Fruit fly (Drosophila melanogaster) whole organism, embryonic: ENCODE results near the gene Gen.

ENCODE experiments used
- Bdp1 ChIP-seq: fragments of 200-800 bp; sonication (Bioruptor generic); optimal IDR thresholded peaks from 3 replicates; lab custom pipeline; 2016; ENCODE audit warnings: missing biosample characterization, missing genetic modification characterization
- Blimp-1 ChIP-seq: fragments of 200-800 bp; sonication (Bioruptor generic); optimal IDR thresholded peaks from 3 replicates; lab custom pipeline; 2018; ENCODE audit warnings: missing biosample characterization, missing genetic modification characterization, mild to moderate bottlenecking, moderate library complexity, missing genetic modification reagents
- CG10565 ChIP-seq: fragments of 200-800 bp; sonication (Bioruptor generic); optimal IDR thresholded peaks from 3 replicates; lab custom pipeline; 2016; ENCODE audit warnings: missing biosample characterization, mild to moderate bottlenecking, missing genetic modification characterization
- CG11456 ChIP-seq: fragments of 200-800 bp; sonication (Bioruptor generic); IDR thresholded peaks from 3 replicates; pipeline ENCODE4 v1.3.6; 2022; ENCODE audit warnings: missing biosample characterization, missing genetic modification characterization
- CG11696 ChIP-seq: fragments of 200-800 bp; sonication (Bioruptor generic); IDR thresholded peaks from 2 replicates; pipeline ENCODE4 v1.3.6; 2022; ENCODE audit warnings: missing biosample characterization, missing genetic modification characterization
- CG12071 ChIP-seq: fragments of 200-800 bp; sonication (Bioruptor generic); optimal IDR thresholded peaks from 3 replicates; lab custom pipeline; 2018; ENCODE audit warnings: missing biosample characterization, mild to moderate bottlenecking, missing genetic modification characterization
- CG12104 ChIP-seq: fragments of 200-800 bp; sonication (Bioruptor generic); optimal IDR thresholded peaks from 3 replicates; lab custom pipeline; 2016; ENCODE audit warnings: missing biosample characterization, missing genetic modification characterization
- CG14050 ChIP-seq: fragments of 200-800 bp; sonication (Bioruptor generic); IDR thresholded peaks from 3 replicates; pipeline ENCODE4 v1.3.6; 2022; ENCODE audit warnings: missing biosample characterization, missing genetic modification characterization
- CG17385 ChIP-seq: fragments of 200-800 bp; sonication (Bioruptor generic); optimal IDR thresholded peaks from 3 replicates; lab custom pipeline; 2018; ENCODE audit warnings: missing biosample characterization, mild to moderate bottlenecking, missing genetic modification characterization
- CG17912 ChIP-seq: fragments of 200-800 bp; sonication (Bioruptor generic); optimal IDR thresholded peaks from 2 replicates; lab custom pipeline; 2018; ENCODE audit warnings: missing biosample characterization, mild to moderate bottlenecking, missing genetic modification characterization
- CG18476 ChIP-seq: fragments of 200-800 bp; sonication (Bioruptor generic); optimal IDR thresholded peaks from 2 replicates; lab custom pipeline; 2016; ENCODE audit warnings: missing biosample characterization, mild to moderate bottlenecking, missing genetic modification characterization
- CG2116 ChIP-seq: fragments of 200-800 bp; sonication (Bioruptor generic); optimal IDR thresholded peaks from 3 replicates; lab custom pipeline; 2018; ENCODE audit warnings: missing biosample characterization, mild to moderate bottlenecking, missing genetic modification characterization
- CG2202 ChIP-seq: fragments of 200-800 bp; sonication (Bioruptor generic); optimal IDR thresholded peaks from 2 replicates; lab custom pipeline; 2018; ENCODE audit warnings: missing biosample characterization, mild to moderate bottlenecking, missing genetic modification characterization
- CG3163 ChIP-seq: fragments of 200-800 bp; sonication (Bioruptor generic); optimal IDR thresholded peaks from 3 replicates; lab custom pipeline; 2016; ENCODE audit warnings: missing biosample characterization, missing genetic modification characterization
- CG7372 ChIP-seq: fragments of 200-800 bp; sonication (Bioruptor generic); IDR thresholded peaks from 2 replicates; pipeline ENCODE4 v1.3.6; 2022; ENCODE audit warnings: missing biosample characterization, missing genetic modification characterization
- CG7786 ChIP-seq: fragments of 200-800 bp; sonication (Bioruptor generic); optimal IDR thresholded peaks from 2 replicates; lab custom pipeline; 2016; ENCODE audit warnings: missing biosample characterization, missing genetic modification characterization
- CG7963 ChIP-seq: fragments of 200-800 bp; sonication (Bioruptor generic); IDR thresholded peaks from 3 replicates; pipeline ENCODE4 v1.3.6; 2022; ENCODE audit warnings: missing biosample characterization, missing genetic modification characterization; ENCODE audit not compliant: partially characterized antibody
- CG8388 ChIP-seq: fragments of 200-800 bp; sonication (Bioruptor generic); optimal IDR thresholded peaks from 2 replicates; lab custom pipeline; 2019; ENCODE audit warnings: missing biosample characterization, mild to moderate bottlenecking, missing genetic modification characterization, moderate library complexity
- CG8924 ChIP-seq: fragments of 200-800 bp; optimal IDR thresholded peaks from 3 replicates; lab custom pipeline; 2019; ENCODE audit warnings: missing biosample characterization, mild to moderate bottlenecking, missing genetic modification characterization, moderate library complexity
- Chrac-16 ChIP-seq: fragments of 200-800 bp; sonication (Bioruptor generic); optimal IDR thresholded peaks from 3 replicates; lab custom pipeline; 2016; ENCODE audit warnings: missing biosample characterization, missing genetic modification characterization
- Doc2 ChIP-seq: fragments of 200-800 bp; sonication (Bioruptor generic); IDR thresholded peaks from 2 replicates; pipeline ENCODE4 v1.3.6; 2022; ENCODE audit warnings: missing biosample characterization, missing genetic modification characterization
- E2f2 ChIP-seq: fragments of 200-800 bp; sonication (Bioruptor generic); IDR thresholded peaks from 2 replicates; pipeline ENCODE4 v1.3.6; 2022; ENCODE audit warnings: missing biosample characterization, missing genetic modification characterization
- Gsc ChIP-seq: fragments of 200-800 bp; sonication (Bioruptor generic); IDR thresholded peaks from 2 replicates; pipeline ENCODE4 v1.3.6; 2022; ENCODE audit warnings: missing biosample characterization, missing genetic modification characterization
- Hr51 ChIP-seq, 2 experiments: fragments of 200-800 bp; sonication (Bioruptor generic); optimal IDR thresholded peaks; 2 replicates in 1 of 2; 3 replicates in 1 of 2; lab custom pipeline; 2016 to 2018; ENCODE audit warnings: missing biosample characterization in 2 of 2, missing genetic modification characterization in 2 of 2, mild to moderate bottlenecking in 1 of 2, moderate library complexity in 1 of 2
- MBD-R2 ChIP-seq: fragments of 200-800 bp; sonication (Bioruptor generic); IDR thresholded peaks from 2 replicates; pipeline ENCODE4 v1.3.6; 2022; ENCODE audit warnings: missing biosample characterization, missing genetic modification characterization
- Med ChIP-seq: fragments of 200-800 bp; sonication (Bioruptor generic); peaks from one replicate; lab custom pipeline; 2016; ENCODE audit warnings: missing biosample characterization, missing genetic modification characterization, mild to moderate bottlenecking, inconsistent platforms, moderate library complexity
- NFAT ChIP-seq: fragments of 200-800 bp; sonication (Bioruptor generic); IDR thresholded peaks from 2 replicates; pipeline ENCODE4 v1.3.6; 2022; ENCODE audit warnings: missing biosample characterization, missing genetic modification characterization
- Opbp ChIP-seq: fragments of 200-800 bp; sonication (Bioruptor generic); IDR thresholded peaks from 3 replicates; pipeline ENCODE4 v1.3.6; 2022; ENCODE audit warnings: missing biosample characterization, missing genetic modification characterization; ENCODE audit not compliant: partially characterized antibody
- PHDP ChIP-seq: fragments of 200-800 bp; sonication (Bioruptor generic); optimal IDR thresholded peaks from 3 replicates; lab custom pipeline; 2018; ENCODE audit warnings: missing biosample characterization, mild to moderate bottlenecking, missing genetic modification characterization, moderate library complexity
- Poxn ChIP-seq: fragments of 200-800 bp; sonication (Bioruptor generic); IDR thresholded peaks from 2 replicates; pipeline ENCODE4 v1.3.6; 2022; ENCODE audit warnings: missing biosample characterization, missing genetic modification characterization
- Taf1 ChIP-seq: fragments of 200-800 bp; sonication (Bioruptor generic); IDR thresholded peaks from 2 replicates; pipeline ENCODE4 v1.3.6; 2022; ENCODE audit warnings: missing biosample characterization, missing genetic modification characterization
- YL-1 ChIP-seq: fragments of 200-800 bp; sonication (Bioruptor generic); optimal IDR thresholded peaks from 3 replicates; lab custom pipeline; 2017; ENCODE audit warnings: missing biosample characterization, mild to moderate bottlenecking, missing genetic modification characterization
- amos ChIP-seq: fragments of 200-800 bp; sonication (Bioruptor generic); IDR thresholded peaks from 2 replicates; pipeline ENCODE4 v1.3.6; 2022; ENCODE audit warnings: missing biosample characterization, missing genetic modification characterization; ENCODE audit not compliant: partially characterized antibody
- ap ChIP-seq: fragments of 200-800 bp; sonication (Bioruptor generic); IDR thresholded peaks from 2 replicates; pipeline ENCODE4 v1.3.6; 2022; ENCODE audit warnings: missing biosample characterization, missing genetic modification characterization
- br ChIP-seq: fragments of >200 bp; optimal IDR thresholded peaks from 2 replicates; lab custom pipeline; 2017
- ewg ChIP-seq: fragments of 200-800 bp; sonication (Bioruptor generic); optimal IDR thresholded peaks from 3 replicates; lab custom pipeline; 2017; ENCODE audit warnings: mild to moderate bottlenecking, missing biosample characterization, missing genetic modification reagents, missing genetic modification characterization
- gfzf ChIP-seq: fragments of 200-800 bp; sonication (Bioruptor generic); optimal IDR thresholded peaks from 2 replicates; lab custom pipeline; 2016; ENCODE audit warnings: missing biosample characterization, mild to moderate bottlenecking, missing genetic modification characterization, moderate library complexity
- her ChIP-seq: fragments of 200-800 bp; sonication (Bioruptor generic); optimal IDR thresholded peaks from 2 replicates; lab custom pipeline; 2016; ENCODE audit warnings: missing biosample characterization, missing genetic modification characterization
- ind ChIP-seq: fragments of 200-800 bp; sonication (Bioruptor generic); optimal IDR thresholded peaks from 3 replicates; lab custom pipeline; 2016; ENCODE audit warnings: missing biosample characterization, missing genetic modification characterization
- kah ChIP-seq: fragments of 200-800 bp; sonication (Bioruptor generic); optimal IDR thresholded peaks from 2 replicates; lab custom pipeline; 2018; ENCODE audit warnings: missing biosample characterization, mild to moderate bottlenecking, missing genetic modification characterization
- nmo ChIP-seq: fragments of 200-800 bp; sonication (Bioruptor generic); optimal IDR thresholded peaks from 2 replicates; lab custom pipeline; 2018; ENCODE audit warnings: missing biosample characterization, mild to moderate bottlenecking, missing genetic modification characterization, moderate library complexity
- odd ChIP-seq: fragments of 200-800 bp; sonication (Bioruptor generic); optimal IDR thresholded peaks from 2 replicates; lab custom pipeline; 2017; ENCODE audit warnings: missing biosample characterization, mild to moderate bottlenecking, missing genetic modification characterization
- onecut ChIP-seq: fragments of 200-800 bp; sonication (Bioruptor generic); IDR thresholded peaks from 2 replicates; pipeline ENCODE4 v1.3.6; 2022; ENCODE audit warnings: missing biosample characterization, missing genetic modification characterization
- pfk ChIP-seq: fragments of 200-800 bp; sonication (Bioruptor generic); optimal IDR thresholded peaks from 2 replicates; lab custom pipeline; 2018; ENCODE audit warnings: missing biosample characterization, mild to moderate bottlenecking, missing genetic modification characterization, moderate library complexity
- pita ChIP-seq: fragments of 200-800 bp; sonication (Bioruptor generic); optimal IDR thresholded peaks from 2 replicates; lab custom pipeline; 2017; ENCODE audit warnings: missing biosample characterization, mild to moderate bottlenecking, missing genetic modification characterization
- pros ChIP-seq: fragments of 200-800 bp; sonication (Bioruptor generic); optimal IDR thresholded peaks from 3 replicates; lab custom pipeline; 2019; ENCODE audit warnings: missing biosample characterization, mild to moderate bottlenecking, missing genetic modification characterization, moderate library complexity
- sima ChIP-seq: fragments of 200-800 bp; sonication (Bioruptor generic); optimal IDR thresholded peaks from 2 replicates; lab custom pipeline; 2016; ENCODE audit warnings: missing biosample characterization, missing genetic modification characterization
- stwl ChIP-seq: fragments of 200-800 bp; sonication (Bioruptor generic); optimal IDR thresholded peaks from 3 replicates; lab custom pipeline; 2018; ENCODE audit warnings: missing biosample characterization, mild to moderate bottlenecking, missing genetic modification characterization, moderate library complexity
- twi ChIP-seq: fragments of 200-800 bp; optimal IDR thresholded peaks from 2 replicates; lab custom pipeline; 2019; ENCODE audit warnings: missing biosample characterization, mild to moderate bottlenecking, missing genetic modification characterization, moderate library complexity
- zen ChIP-seq: fragments of 200-800 bp; sonication (Bioruptor generic); optimal IDR thresholded peaks from 3 replicates; lab custom pipeline; 2018; ENCODE audit warnings: missing biosample characterization, mild to moderate bottlenecking, missing genetic modification characterization, moderate library complexity
- zfh1 ChIP-seq: fragments of 200-800 bp; sonication (Bioruptor generic); IDR thresholded peaks from 3 replicates; pipeline ENCODE4 v1.3.6; 2022; ENCODE audit warnings: missing biosample characterization, missing genetic modification characterization

Gene Gen

dm6 chr3L:5139312-5139711 is 12.9 kb downstream of the Gen start, which contains the start of the genes Tcs5 and CHMP2B (continued):
- TF ChIP-seq ewg (GFP tag; lab: Kevin White, UChicago) (peak; percentile 99), CG2116 (GFP tag; lab: Kevin White, UChicago) (peak; percentile 94), CG8924 (tag; lab: Kevin White, UChicago) (peak; percentile 99), kah (GFP tag; lab: Kevin White, UChicago) (peak; percentile 98), CG2202 (peak; percentile 100), gfzf (peak; percentile 44), CG14050 (GFP tag; lab: Robert Waterston, UW) (peak; percentile 100), Doc2 (GFP tag; lab: Robert Waterston, UW) (peak; percentile 100), YL-1 (peak; percentile 99), her (GFP tag; lab: Kevin White, UChicago) (peak; percentile 97), Poxn (GFP tag; lab: Robert Waterston, UW) (peak; percentile 100), twi (tag; lab: Kevin White, UChicago) (peak; percentile 99), CG7963 (GFP tag; lab: Robert Waterston, UW) (no peak), ap (GFP tag; lab: Robert Waterston, UW) (peak; percentile 100), sima (peak; percentile 99), CG3163 (peak; percentile 95), CG7372 (peak; percentile 100), pita (GFP tag; lab: Kevin White, UChicago) (no peak), Gsc (peak; percentile 100), nmo (GFP tag; lab: Kevin White, UChicago) (peak; percentile 100), Taf1 (GFP tag; lab: Robert Waterston, UW) (peak; percentile 100), CG12104 (GFP tag; lab: Kevin White, UChicago) (peak; percentile 99), CG11696 (GFP tag; lab: Robert Waterston, UW) (peak; percentile 99), Opbp (GFP tag; lab: Robert Waterston, UW) (peak; percentile 45; the same call in 1 of the 3 replicates), pros (GFP tag; lab: Kevin White, UChicago) (peak; percentile 80), Blimp-1 (GFP tag; lab: Kevin White, UChicago) (peak; percentile 99), ind (GFP tag; lab: Kevin White, UChicago) (peak; percentile 100), odd (GFP tag; lab: Kevin White, UChicago) (peak; percentile 99), zfh1 (GFP tag; lab: Robert Waterston, UW) (peak; percentile 100), br (lab: Kevin White, UChicago) (no peak), MBD-R2 (GFP tag; lab: Robert Waterston, UW) (peak; percentile 100), CG17912 (GFP tag; lab: Kevin White, UChicago) (peak; percentile 99), Chrac-16 (GFP tag; lab: Kevin White, UChicago) (peak; percentile 100), CG12071 (GFP tag; lab: Kevin White, UChicago) (peak; percentile 99), Hr51 (GFP tag; optimal IDR thresholded peaks at IDR 0.05; lab: Kevin White, UChicago) (peak; percentile 100), Med (GFP tag; lab: Kevin White, UChicago) (peak; percentile 100), CG18476 (GFP tag; lab: Kevin White, UChicago) (peak; percentile 99), CG7786 (GFP tag; lab: Kevin White, UChicago) (peak; percentile 99), zen (peak; percentile 100), CG10565 (GFP tag; lab: Kevin White, UChicago) (peak; percentile 98), Bdp1 (GFP tag; lab: Kevin White, UChicago) (peak; percentile 96), amos (GFP tag; lab: Robert Waterston, UW) (no peak; the same call in 1 of the 2 replicates), CG8388 (peak; percentile 99), E2f2 (GFP tag; lab: Robert Waterston, UW) (peak; percentile 94), PHDP (tag; lab: Kevin White, UChicago) (peak; percentile 100), onecut (GFP tag; lab: Robert Waterston, UW) (peak; percentile 99), stwl (tag; lab: Kevin White, UChicago) (peak; percentile 97), pfk (GFP tag; lab: Kevin White, UChicago) (peak; percentile 80), NFAT (GFP tag; lab: Robert Waterston, UW) (peak; percentile 100), CG11456 (GFP tag; lab: Robert Waterston, UW) (peak; percentile 100), CG17385 (GFP tag; lab: Kevin White, UChicago) (peak; percentile 99)
